Worm (Caenorhabditis elegans) whole organism, L1 larva: ENCODE results near the gene clec-19.

Experiments used
- elt-2 ChIP-seq: sonication (generic microtip); optimal IDR thresholded peaks from 2 replicates; lab custom pipeline; 2016; ENCODE audit warnings: missing genetic modification characterization, mild to moderate bottlenecking, inconsistent platforms, missing compliant biosample characterization, missing genetic modification reagents
- zag-1 ChIP-seq: fragments of 150-350 bp; optimal IDR thresholded peaks from 2 replicates; lab custom pipeline; 2014; ENCODE audit warnings: missing biosample characterization, missing genetic modification characterization

DNA sequence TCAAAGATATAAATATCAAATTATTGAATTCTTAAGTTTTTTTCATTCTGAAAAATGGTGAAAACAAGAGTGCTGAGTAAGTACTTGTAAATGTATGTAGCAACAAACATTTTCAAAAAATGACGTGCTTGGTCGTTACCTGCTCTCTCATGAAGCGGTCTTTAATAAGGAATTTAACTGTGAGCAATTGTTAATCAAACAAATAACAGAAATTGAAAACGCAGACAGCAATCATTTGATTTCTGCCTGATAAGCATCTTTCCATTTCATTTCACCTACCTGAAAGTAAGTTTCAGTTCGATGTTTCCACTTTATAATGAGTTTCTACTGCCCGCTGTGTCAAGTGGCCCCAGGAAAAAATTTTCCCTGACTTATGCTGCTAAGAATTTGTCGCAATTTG is 18.8 kb downstream of the clec-19 start, which contains the start of gene math-28:
- TF ChIP-seq elt-2 (tag; lab: Kevin White, UChicago) = no peak
- no peak for TF ChIP-seq zag-1
